Fruit fly (Drosophila melanogaster) whole organism, embryonic: Measurements from ENCODE around the gene Est-Q.

Experiments
- Awh ChIP-seq: fragments of 200-800 bp; sonication (Bioruptor generic); IDR thresholded peaks from 2 replicates; pipeline ENCODE4, ENCODE4 v1.3.6; 2022; ENCODE audit warnings: missing biosample characterization, missing genetic modification characterization
- Bgb ChIP-seq: fragments of 200-800 bp; sonication (Bioruptor generic); IDR thresholded peaks from 2 replicates; pipeline ENCODE4 v1.3.6; 2022; ENCODE audit warnings: missing biosample characterization, missing genetic modification characterization; ENCODE audit not compliant: partially characterized antibody
- CG10147 ChIP-seq: fragments of 200-800 bp; sonication (Bioruptor generic); optimal IDR thresholded peaks from 2 replicates; lab custom pipeline; 2019; ENCODE audit warnings: missing biosample characterization, mild to moderate bottlenecking, missing genetic modification characterization, moderate library complexity
- CG10431 ChIP-seq: fragments of 200-800 bp; sonication (Bioruptor generic); optimal IDR thresholded peaks from 3 replicates; lab custom pipeline; 2018; ENCODE audit warnings: missing biosample characterization, mild to moderate bottlenecking, missing genetic modification characterization
- CG12104 ChIP-seq: fragments of 200-800 bp; sonication (Bioruptor generic); optimal IDR thresholded peaks from 3 replicates; lab custom pipeline; 2016; ENCODE audit warnings: missing biosample characterization, missing genetic modification characterization
- CG14441 ChIP-seq: fragments of 200-800 bp; sonication (Bioruptor generic); IDR thresholded peaks from 2 replicates; pipeline ENCODE4 v1.3.6; 2022; ENCODE audit warnings: missing biosample characterization, missing genetic modification characterization
- CG14667 ChIP-seq: fragments of 200-800 bp; sonication (Bioruptor generic); IDR thresholded peaks from 2 replicates; pipeline ENCODE4 v1.3.6; 2022; ENCODE audit warnings: missing biosample characterization, missing genetic modification characterization
- CG17568 ChIP-seq: fragments of 200-800 bp; sonication (Bioruptor generic); optimal IDR thresholded peaks from 2 replicates; lab custom pipeline; 2018; ENCODE audit warnings: missing biosample characterization, mild to moderate bottlenecking, missing genetic modification characterization, moderate library complexity
- CG17612 ChIP-seq: fragments of 200-800 bp; sonication (Bioruptor generic); IDR thresholded peaks from 2 replicates; pipeline ENCODE4 v1.3.6; 2022; ENCODE audit warnings: missing biosample characterization, missing genetic modification characterization
- CG18764 ChIP-seq: fragments of 200-800 bp; sonication (Bioruptor generic); optimal IDR thresholded peaks from 3 replicates; lab custom pipeline; 2016; ENCODE audit warnings: missing biosample characterization, missing genetic modification characterization
- CG2202 ChIP-seq: fragments of 200-800 bp; sonication (Bioruptor generic); optimal IDR thresholded peaks from 2 replicates; lab custom pipeline; 2018; ENCODE audit warnings: missing biosample characterization, mild to moderate bottlenecking, missing genetic modification characterization
- CG31365 ChIP-seq: fragments of 200-800 bp; sonication (Bioruptor generic); optimal IDR thresholded peaks from 2 replicates; lab custom pipeline; 2018; ENCODE audit warnings: missing biosample characterization, mild to moderate bottlenecking, missing genetic modification characterization
- CG32767 ChIP-seq: fragments of 200-800 bp; sonication (Bioruptor generic); IDR thresholded peaks from 2 replicates; pipeline ENCODE4 v1.3.6; 2022; ENCODE audit warnings: missing biosample characterization, missing genetic modification characterization
- CG34376 ChIP-seq: fragments of 200-800 bp; sonication (Bioruptor generic); optimal IDR thresholded peaks from 2 replicates; lab custom pipeline; 2018; ENCODE audit warnings: missing biosample characterization, mild to moderate bottlenecking, missing genetic modification characterization
- CG3726 ChIP-seq: fragments of 200-800 bp; sonication (Bioruptor generic); IDR thresholded peaks from 3 replicates; pipeline ENCODE4, ENCODE4 v1.3.6; 2022; ENCODE audit warnings: missing biosample characterization, missing genetic modification characterization
- CG3838 ChIP-seq: fragments of 200-800 bp; sonication (Bioruptor generic); optimal IDR thresholded peaks from 3 replicates; lab custom pipeline; 2016; ENCODE audit warnings: missing biosample characterization, missing genetic modification characterization
- CG6854 ChIP-seq: fragments of 200-800 bp; sonication (Bioruptor generic); optimal IDR thresholded peaks from 3 replicates; lab custom pipeline; 2017; ENCODE audit warnings: missing biosample characterization, mild to moderate bottlenecking, missing genetic modification characterization
- CG7271 ChIP-seq: fragments of 200-800 bp; sonication (Bioruptor generic); optimal IDR thresholded peaks from 2 replicates; lab custom pipeline; 2018; ENCODE audit warnings: missing biosample characterization, mild to moderate bottlenecking, missing genetic modification characterization, moderate library complexity
- CG8944 ChIP-seq: fragments of 200-800 bp; sonication (Bioruptor generic); optimal IDR thresholded peaks from 3 replicates; lab custom pipeline; 2016; ENCODE audit warnings: missing biosample characterization, missing genetic modification characterization
- E2f1 ChIP-seq: fragments of 200-800 bp; sonication (Bioruptor generic); IDR thresholded peaks from 2 replicates; pipeline ENCODE4 v1.3.6; 2022; ENCODE audit warnings: missing biosample characterization, missing genetic modification characterization
- ERR ChIP-seq: fragments of 200-800 bp; sonication (Bioruptor generic); optimal IDR thresholded peaks from 2 replicates; lab custom pipeline; 2016; ENCODE audit warnings: missing biosample characterization, missing genetic modification characterization
- GATAe ChIP-seq: fragments of 200-800 bp; sonication (Bioruptor generic); conservative IDR thresholded peaks from 2 replicates; pipeline ENCODE4 v1.3.6; 2022; ENCODE audit warnings: missing biosample characterization, missing genetic modification characterization
- H2.0 ChIP-seq: fragments of 200-800 bp; sonication (Bioruptor generic); IDR thresholded peaks from 2 replicates; pipeline ENCODE4 v1.3.6; 2022; ENCODE audit warnings: missing biosample characterization, missing genetic modification characterization
- HmgZ ChIP-seq: fragments of 200-800 bp; sonication (Bioruptor generic); optimal IDR thresholded peaks from 2 replicates; lab custom pipeline; 2018; ENCODE audit warnings: missing biosample characterization, mild to moderate bottlenecking, missing genetic modification characterization
- Meics ChIP-seq: fragments of 200-800 bp; sonication (Bioruptor generic); optimal IDR thresholded peaks from 2 replicates; lab custom pipeline; 2017; ENCODE audit warnings: missing biosample characterization, mild to moderate bottlenecking, missing genetic modification characterization
- NC2β ChIP-seq: fragments of 200-800 bp; sonication (Bioruptor generic); optimal IDR thresholded peaks from 2 replicates; lab custom pipeline; 2016; ENCODE audit warnings: missing biosample characterization, missing genetic modification characterization
- NK7.1 ChIP-seq: fragments of 200-800 bp; sonication (Bioruptor generic); optimal IDR thresholded peaks from 3 replicates; lab custom pipeline; 2016; ENCODE audit warnings: missing biosample characterization, missing genetic modification characterization
- Nf-YC ChIP-seq: fragments of 200-800 bp; optimal IDR thresholded peaks from 3 replicates; lab custom pipeline; 2019; ENCODE audit warnings: missing biosample characterization, mild to moderate bottlenecking, missing genetic modification characterization, moderate library complexity
- Pdp1 ChIP-seq, 2 experiments: fragments of 200-800 bp; sonication (Bioruptor generic); optimal IDR thresholded peaks; 3 replicates each; lab custom pipeline; 2016; ENCODE audit warnings: missing biosample characterization in 2 of 2, missing genetic modification characterization in 2 of 2, mild to moderate bottlenecking in 1 of 2, moderate library complexity in 1 of 2
- Ssrp ChIP-seq: fragments of 200-800 bp; sonication (Bioruptor generic); optimal IDR thresholded peaks from 2 replicates; lab custom pipeline; 2018; ENCODE audit warnings: missing biosample characterization, mild to moderate bottlenecking, missing genetic modification characterization, moderate library complexity
- amos ChIP-seq: fragments of 200-800 bp; sonication (Bioruptor generic); IDR thresholded peaks from 2 replicates; pipeline ENCODE4 v1.3.6; 2022; ENCODE audit warnings: missing biosample characterization, missing genetic modification characterization; ENCODE audit not compliant: partially characterized antibody
- ap ChIP-seq: fragments of 200-800 bp; sonication (Bioruptor generic); IDR thresholded peaks from 2 replicates; pipeline ENCODE4 v1.3.6; 2022; ENCODE audit warnings: missing biosample characterization, missing genetic modification characterization
- cas ChIP-seq: fragments of 200-800 bp; sonication (Bioruptor generic); IDR thresholded peaks from 2 replicates; pipeline ENCODE4 v1.3.6; 2022; ENCODE audit warnings: missing biosample characterization, missing genetic modification characterization
- croc ChIP-seq: fragments of 200-800 bp; sonication (Bioruptor generic); conservative IDR thresholded peaks from 3 replicates; pipeline ENCODE4 v1.3.6; 2022; ENCODE audit warnings: missing biosample characterization, missing genetic modification characterization
- dimm ChIP-seq: fragments of 200-800 bp; sonication (Bioruptor generic); IDR thresholded peaks from 2 replicates; pipeline ENCODE4 v1.3.6; 2022; ENCODE audit warnings: missing biosample characterization, missing genetic modification characterization
- dmrt99B ChIP-seq: fragments of 200-800 bp; sonication (Bioruptor generic); optimal IDR thresholded peaks from 2 replicates; lab custom pipeline; 2018; ENCODE audit warnings: missing biosample characterization, mild to moderate bottlenecking, missing genetic modification characterization, moderate library complexity
- fd3F ChIP-seq: fragments of 200-800 bp; sonication (Bioruptor generic); optimal IDR thresholded peaks from 2 replicates; lab custom pipeline; 2018; ENCODE audit warnings: missing biosample characterization, mild to moderate bottlenecking, missing genetic modification characterization, moderate library complexity
- fru ChIP-seq: fragments of >200 bp; optimal IDR thresholded peaks from 2 replicates; lab custom pipeline; 2017
- gsb ChIP-seq: fragments of 200-800 bp; sonication (Bioruptor generic); IDR thresholded peaks from 2 replicates; pipeline ENCODE4 v1.3.6; 2022; ENCODE audit warnings: missing biosample characterization, missing genetic modification characterization
- gt ChIP-seq: fragments of 200-800 bp; sonication (Bioruptor generic); IDR thresholded peaks from 2 replicates; pipeline ENCODE4 v1.3.6; 2022; ENCODE audit warnings: missing biosample characterization, missing genetic modification characterization
- h ChIP-seq: fragments of >200 bp; optimal IDR thresholded peaks from 2 replicates; lab custom pipeline; 2017
- jumu ChIP-seq: fragments of 200-800 bp; sonication (Bioruptor generic); optimal IDR thresholded peaks from 3 replicates; lab custom pipeline; 2016; ENCODE audit warnings: missing biosample characterization, missing genetic modification characterization
- ken ChIP-seq: fragments of 200-800 bp; sonication (Bioruptor generic); IDR thresholded peaks from 3 replicates; pipeline ENCODE4 v1.3.6; 2022; ENCODE audit warnings: missing biosample characterization, missing genetic modification characterization
- klu ChIP-seq: fragments of 200-800 bp; sonication (Bioruptor generic); IDR thresholded peaks from 2 replicates; pipeline ENCODE4 v1.3.6; 2022; ENCODE audit warnings: missing biosample characterization, missing genetic modification characterization
- luna ChIP-seq: fragments of 200-800 bp; sonication (Bioruptor generic); optimal IDR thresholded peaks from 2 replicates; lab custom pipeline; 2016; ENCODE audit warnings: missing biosample characterization, missing genetic modification characterization
- nmo ChIP-seq: fragments of 200-800 bp; sonication (Bioruptor generic); optimal IDR thresholded peaks from 2 replicates; lab custom pipeline; 2018; ENCODE audit warnings: missing biosample characterization, mild to moderate bottlenecking, missing genetic modification characterization, moderate library complexity
- oc ChIP-seq: fragments of 200-800 bp; sonication (Bioruptor generic); optimal IDR thresholded peaks from 2 replicates; lab custom pipeline; 2018; ENCODE audit warnings: missing biosample characterization, mild to moderate bottlenecking, missing genetic modification characterization, moderate library complexity
- otp ChIP-seq: fragments of 200-800 bp; sonication (Bioruptor generic); IDR thresholded peaks from 3 replicates; pipeline ENCODE4, ENCODE4 v1.3.6; 2022; ENCODE audit warnings: missing biosample characterization, missing genetic modification characterization
- shn ChIP-seq: fragments of 200-800 bp; sonication (Bioruptor generic); optimal IDR thresholded peaks from 3 replicates; lab custom pipeline; 2016; ENCODE audit warnings: missing biosample characterization, missing genetic modification characterization
- slp2 ChIP-seq: fragments of 200-800 bp; sonication (Bioruptor generic); optimal IDR thresholded peaks from 2 replicates; lab custom pipeline; 2016; ENCODE audit warnings: missing biosample characterization, missing genetic modification characterization
- tap ChIP-seq: fragments of 200-800 bp; optimal IDR thresholded peaks from 3 replicates; lab custom pipeline; 2019; ENCODE audit warnings: missing biosample characterization, mild to moderate bottlenecking, missing genetic modification characterization, moderate library complexity
- trem ChIP-seq: fragments of 200-800 bp; optimal IDR thresholded peaks from 3 replicates; lab custom pipeline; 2019; ENCODE audit warnings: missing biosample characterization, mild to moderate bottlenecking, missing genetic modification characterization, moderate library complexity
- z ChIP-seq: fragments of 200-800 bp; sonication (Bioruptor generic); IDR thresholded peaks from 3 replicates; pipeline ENCODE4 v1.3.6; 2022; ENCODE audit warnings: missing biosample characterization, missing genetic modification characterization

The Est-Q gene

DNA sequence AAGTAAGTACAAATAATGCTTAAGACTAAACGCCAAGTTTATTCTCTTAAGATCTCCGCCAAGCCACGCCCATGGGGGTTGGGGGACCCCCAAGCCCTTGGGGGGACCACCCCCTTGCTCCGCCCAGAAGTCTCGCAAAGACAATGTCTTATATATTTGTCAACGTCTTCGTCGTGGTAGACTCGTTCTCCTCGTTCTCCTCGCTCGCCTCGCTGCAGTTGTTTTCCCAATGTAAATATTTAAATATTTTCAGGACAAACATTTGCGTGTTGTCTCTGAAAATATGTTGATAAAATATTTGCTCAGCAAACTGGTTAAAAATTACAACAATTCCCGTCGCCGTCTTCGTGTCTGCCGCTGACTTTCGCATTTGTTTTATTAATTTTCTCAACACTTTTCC, 37.0 kb upstream of the Est-Q start (continued):
- peak; percentile 92 for TF ChIP-seq trem (tag; lab: Kevin White, UChicago)
- peak; percentile 5 for TF ChIP-seq Meics (GFP tag; lab: Kevin White, UChicago)
- peak; percentile 34 for TF ChIP-seq CG18764 (GFP tag; lab: Kevin White, UChicago)
- peak; percentile 43 for TF ChIP-seq CG10431 (GFP tag; lab: Kevin White, UChicago)
- peak; percentile 76 for TF ChIP-seq NC2β
- no peak for TF ChIP-seq h (lab: Kevin White, UChicago)
- TF ChIP-seq tap (tag; lab: Kevin White, UChicago) = peak; percentile 68
- no peak for TF ChIP-seq CG31365 (tag; lab: Kevin White, UChicago)
- TF ChIP-seq Ssrp (tag; lab: Kevin White, UChicago) = peak; percentile 54
- TF ChIP-seq Bgb (GFP tag; lab: Robert Waterston, UW) = no peak
- no peak for TF ChIP-seq gsb (GFP tag; lab: Robert Waterston, UW)
- peak; percentile 64 for TF ChIP-seq NK7.1
- TF ChIP-seq HmgZ = no peak
- peak; percentile 97 for TF ChIP-seq CG7271
- TF ChIP-seq Nf-YC (tag; lab: Kevin White, UChicago) = no peak
- TF ChIP-seq dimm (GFP tag; lab: Robert Waterston, UW) = no peak
- TF ChIP-seq otp = peak; percentile 69; the same call in 2 of the 3 replicates
- peak; percentile 70 for TF ChIP-seq oc (tag; lab: Kevin White, UChicago)
- no peak for TF ChIP-seq fru (lab: Kevin White, UChicago)
- TF ChIP-seq CG10147 = no peak
- TF ChIP-seq H2.0 (GFP tag; lab: Robert Waterston, UW) = peak; percentile 37; the same call in 1 of the 2 replicates
- TF ChIP-seq CG34376 (GFP tag; lab: Kevin White, UChicago) = no peak
- peak; percentile 96 for TF ChIP-seq CG2202 (tag; lab: Kevin White, UChicago)
- no peak for TF ChIP-seq GATAe (GFP tag; lab: Robert Waterston, UW)
- TF ChIP-seq E2f1 = peak; percentile 35; the same call in 1 of the 2 replicates
- TF ChIP-seq klu (GFP tag; lab: Robert Waterston, UW) = no peak
- peak; percentile 57 for TF ChIP-seq CG3838 (GFP tag; lab: Kevin White, UChicago)
- peak; percentile 27 for TF ChIP-seq shn
- no peak for TF ChIP-seq ERR
- TF ChIP-seq CG17568 = peak; percentile 79
- TF ChIP-seq croc (GFP tag; lab: Robert Waterston, UW) = peak; percentile 81
- peak; percentile 25 for TF ChIP-seq slp2 (GFP tag; lab: Kevin White, UChicago)
- TF ChIP-seq CG14441 (GFP tag; lab: Robert Waterston, UW) = no peak
- TF ChIP-seq ken (GFP tag; lab: Robert Waterston, UW) = peak; percentile 36; the same call in 1 of the 3 replicates
- TF ChIP-seq dmrt99B (tag; lab: Kevin White, UChicago) = peak; percentile 56
- no peak for TF ChIP-seq cas (GFP tag; lab: Robert Waterston, UW)
- peak; percentile 68 for TF ChIP-seq nmo (GFP tag; lab: Kevin White, UChicago)
- TF ChIP-seq gt = peak; percentile 51; the same call in 1 of the 2 replicates
- 0 out of 3 replicates have a peak, but pooled peaks have one; percentile 35 for TF ChIP-seq z (GFP tag; lab: Robert Waterston, UW)
- peak; percentile 8 for TF ChIP-seq CG8944 (GFP tag; lab: Kevin White, UChicago)
- TF ChIP-seq CG14667 = no peak
- no peak for TF ChIP-seq fd3F
- peak; percentile 68 for TF ChIP-seq CG12104 (GFP tag; lab: Kevin White, UChicago)
- TF ChIP-seq luna (GFP tag; lab: Kevin White, UChicago) = no peak
- TF ChIP-seq CG32767 (GFP tag; lab: Robert Waterston, UW) = no peak
- TF ChIP-seq CG17612 = no peak
- no peak for TF ChIP-seq ap (GFP tag; lab: Robert Waterston, UW)
- peak; percentile 58; the same call in 1 of the 2 replicates for TF ChIP-seq Awh
- TF ChIP-seq CG6854 (GFP tag; lab: Kevin White, UChicago) = no peak
- no peak for TF ChIP-seq CG3726 (GFP tag; lab: Robert Waterston, UW)
- peak in 1 of 2 experiments; percentile 54 for TF ChIP-seq Pdp1 (GFP tag; optimal IDR thresholded peaks at IDR 0.05; lab: Kevin White, UChicago)
- no peak for TF ChIP-seq amos (GFP tag; lab: Robert Waterston, UW)
- TF ChIP-seq jumu (GFP tag; lab: Kevin White, UChicago) = no peak
